Worm (Caenorhabditis elegans) whole organism, L3 larva: ENCODE results near the gene C18H7.4.
A peak's percentile ranks its signal among the peaks of the same experiment; 100 is the strongest.

Experiments
- R02D3.7 ChIP-seq: fragments of 150-350 bp; optimal IDR thresholded peaks from 2 replicates; lab custom pipeline; 2014; ENCODE audit warnings: missing biosample characterization, missing genetic modification characterization
- ama-1 ChIP-seq: fragments of 150-350 bp; optimal IDR thresholded peaks from 2 replicates; lab custom pipeline; 2018
- ceh-16 ChIP-seq: sonication (generic microtip); optimal IDR thresholded peaks from 2 replicates; lab custom pipeline; 2017; ENCODE audit warnings: missing biosample characterization, missing genetic modification characterization
- ceh-28 ChIP-seq: fragments of 150-350 bp; optimal IDR thresholded peaks from 2 replicates; lab custom pipeline; 2014; ENCODE audit warnings: missing biosample characterization, missing genetic modification reagents, missing genetic modification characterization
- ceh-82 ChIP-seq: fragments of 150-350 bp; optimal IDR thresholded peaks from 2 replicates; lab custom pipeline; 2014; ENCODE audit warnings: missing biosample characterization, missing genetic modification characterization
- ceh-9 ChIP-seq: sonication (generic microtip); optimal IDR thresholded peaks from 2 replicates; lab custom pipeline; 2018; ENCODE audit warnings: missing biosample characterization, missing genetic modification characterization
- daf-12 ChIP-seq: fragments of 150-350 bp; optimal IDR thresholded peaks from 2 replicates; lab custom pipeline; 2014; ENCODE audit warnings: missing biosample characterization, missing genetic modification reagents, missing genetic modification characterization
- egl-5 ChIP-seq: fragments of 150-350 bp; optimal IDR thresholded peaks from 2 replicates; lab custom pipeline; 2017; ENCODE audit warnings: missing biosample characterization, missing genetic modification reagents, missing genetic modification characterization, inconsistent platforms
- elt-1 ChIP-seq: fragments of 150-350 bp; optimal IDR thresholded peaks from 2 replicates; lab custom pipeline; 2014; ENCODE audit warnings: missing biosample characterization, missing genetic modification characterization
- elt-2 ChIP-seq: sonication (generic microtip); optimal IDR thresholded peaks from 2 replicates; lab custom pipeline; 2016; ENCODE audit warnings: missing genetic modification reagents, mild to moderate bottlenecking, missing genetic modification characterization, missing compliant biosample characterization
- elt-3 ChIP-seq, 3 experiments: fragments of 150-350 bp in 1 of 3; sonication (generic microtip) in 2 of 3; optimal IDR thresholded peaks; 2 replicates in 2 of 3; 4 replicates in 1 of 3; lab custom pipeline; 2014 to 2017; ENCODE audit warnings: missing biosample characterization in 3 of 3, missing genetic modification characterization in 3 of 3
- eor-1 ChIP-seq, 2 experiments: fragments of 150-350 bp; optimal IDR thresholded peaks; 2 replicates each; lab custom pipeline; 2014 to 2018; ENCODE audit warnings: missing biosample characterization in 2 of 2, missing genetic modification characterization in 2 of 2
- fkh-10 ChIP-seq: sonication (generic microtip); optimal IDR thresholded peaks from 2 replicates; lab custom pipeline; 2017; ENCODE audit warnings: missing biosample characterization, missing genetic modification reagents, missing genetic modification characterization
- fkh-2 ChIP-seq: fragments of 150-350 bp; optimal IDR thresholded peaks from 2 replicates; lab custom pipeline; 2014; ENCODE audit warnings: missing biosample characterization, missing genetic modification reagents, missing genetic modification characterization
- lin-15B ChIP-seq: fragments of 150-350 bp; optimal IDR thresholded peaks from 2 replicates; lab custom pipeline; 2014; ENCODE audit warnings: missing biosample characterization, missing genetic modification characterization
- lsy-12 ChIP-seq: sonication (generic microtip); optimal IDR thresholded peaks from 2 replicates; lab custom pipeline; 2016; ENCODE audit warnings: mild to moderate bottlenecking, missing genetic modification characterization, missing compliant biosample characterization
- mdl-1 ChIP-seq: fragments of 150-350 bp; optimal IDR thresholded peaks from 2 replicates; lab custom pipeline; 2014; ENCODE audit warnings: missing biosample characterization, missing genetic modification characterization
- mml-1 ChIP-seq: fragments of 150-350 bp; sonication (generic microtip); optimal IDR thresholded peaks from 3 replicates; lab custom pipeline; 2014; ENCODE audit warnings: missing biosample characterization, missing genetic modification characterization
- nfya-1 ChIP-seq: sonication (generic microtip); optimal IDR thresholded peaks from 2 replicates; lab custom pipeline; 2017; ENCODE audit warnings: missing genetic modification characterization, mild to moderate bottlenecking, missing compliant biosample characterization, antibody characterized with exemption, moderate library complexity; ENCODE audit not compliant: insufficient read depth
- nhr-11 ChIP-seq: fragments of 150-350 bp; optimal IDR thresholded peaks from 2 replicates; lab custom pipeline; 2014; ENCODE audit warnings: missing biosample characterization, missing genetic modification characterization
- nhr-12 ChIP-seq: fragments of 150-350 bp; optimal IDR thresholded peaks from 2 replicates; lab custom pipeline; 2014; ENCODE audit warnings: missing biosample characterization, missing genetic modification characterization
- nhr-23 ChIP-seq: fragments of 150-350 bp; optimal IDR thresholded peaks from 2 replicates; lab custom pipeline; 2014; ENCODE audit warnings: missing biosample characterization, missing genetic modification reagents, missing genetic modification characterization
- nhr-25 ChIP-seq: sonication (generic microtip); optimal IDR thresholded peaks from 2 replicates; lab custom pipeline; 2017; ENCODE audit warnings: missing biosample characterization, missing genetic modification characterization
- nhr-28 ChIP-seq: fragments of 150-350 bp; optimal IDR thresholded peaks from 2 replicates; lab custom pipeline; 2014; ENCODE audit warnings: missing biosample characterization, missing genetic modification characterization
- nhr-76 ChIP-seq: fragments of 150-350 bp; sonication (generic microtip); optimal IDR thresholded peaks from 5 replicates; lab custom pipeline; 2014; ENCODE audit warnings: missing biosample characterization, missing genetic modification characterization
- nhr-77 ChIP-seq: fragments of 150-350 bp; optimal IDR thresholded peaks from 2 replicates; lab custom pipeline; 2014; ENCODE audit warnings: missing biosample characterization, missing genetic modification characterization
- pha-4 ChIP-seq: fragments of 150-350 bp; optimal IDR thresholded peaks from 2 replicates; lab custom pipeline; 2014; ENCODE audit warnings: missing biosample characterization, missing genetic modification reagents, missing genetic modification characterization
- pqm-1 ChIP-seq: fragments of 150-350 bp; optimal IDR thresholded peaks from 2 replicates; lab custom pipeline; 2017; ENCODE audit warnings: missing biosample characterization, missing genetic modification characterization, inconsistent platforms
- sea-2 ChIP-seq: fragments of 150-350 bp; sonication (generic microtip); optimal IDR thresholded peaks from 4 replicates; lab custom pipeline; 2014; ENCODE audit warnings: missing biosample characterization, missing genetic modification reagents, missing genetic modification characterization
- unc-39 ChIP-seq: sonication (generic microtip); optimal IDR thresholded peaks from 4 replicates; lab custom pipeline; 2017; ENCODE audit warnings: missing biosample characterization, missing genetic modification characterization
- unc-62 ChIP-seq: fragments of 150-350 bp; sonication (generic microtip); optimal IDR thresholded peaks from 4 replicates; lab custom pipeline; 2014; ENCODE audit warnings: missing biosample characterization, missing genetic modification reagents, missing genetic modification characterization

Gene C18H7.4

DNA sequence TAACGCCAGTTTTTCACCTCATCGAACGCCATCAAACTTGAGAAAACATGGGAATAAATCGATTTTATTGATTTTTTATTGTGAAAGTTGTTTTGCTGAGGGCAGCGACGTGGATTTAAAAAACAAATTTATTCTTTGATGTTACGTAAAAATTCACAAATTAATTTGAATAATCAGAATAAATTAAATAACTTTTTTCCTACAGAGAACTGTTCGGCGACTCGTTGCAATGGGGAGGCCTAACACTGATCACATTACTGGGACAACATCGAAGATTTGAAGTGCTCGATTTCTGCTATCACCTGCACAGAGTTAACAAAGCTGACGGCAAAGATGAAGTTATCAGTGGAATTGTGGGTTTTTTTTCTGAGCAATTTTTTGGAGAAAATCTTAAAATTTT is 11.0 kb upstream of the C18H7.4 start, which contains the start of gene F56A11.6:
F56A11.6 (minus strand) TSS at position 101 of the 400 bp plus-strand sequence.
- TF ChIP-seq unc-39 (tag; lab: Kevin White, UChicago) (no peak), lin-15B (tag; lab: Kevin White, UChicago) (no peak), egl-5 (no peak), sea-2 (GFP tag; lab: Kevin White, UChicago) (no peak), nhr-11 (tag; lab: Kevin White, UChicago) (no peak), nhr-28 (tag; lab: Kevin White, UChicago) (no peak), nhr-12 (tag; lab: Kevin White, UChicago) (no peak), fkh-2 (tag; lab: Kevin White, UChicago) (no peak), elt-1 (tag; lab: Kevin White, UChicago) (no peak), nhr-25 (tag; lab: Kevin White, UChicago) (no peak), mml-1 (tag; lab: Kevin White, UChicago) (no peak), nhr-76 (no peak), R02D3.7 (tag; lab: Kevin White, UChicago) (no peak), nhr-77 (tag; lab: Kevin White, UChicago) (no peak), nhr-23 (tag; lab: Kevin White, UChicago) (no peak), elt-2 (tag; lab: Kevin White, UChicago) (no peak), lsy-12 (tag; lab: Kevin White, UChicago) (no peak), ceh-9 (no peak), ceh-82 (tag; lab: Kevin White, UChicago) (no peak)
- TF ChIP-seq, all 47 proteins: peak for 0

DNA sequence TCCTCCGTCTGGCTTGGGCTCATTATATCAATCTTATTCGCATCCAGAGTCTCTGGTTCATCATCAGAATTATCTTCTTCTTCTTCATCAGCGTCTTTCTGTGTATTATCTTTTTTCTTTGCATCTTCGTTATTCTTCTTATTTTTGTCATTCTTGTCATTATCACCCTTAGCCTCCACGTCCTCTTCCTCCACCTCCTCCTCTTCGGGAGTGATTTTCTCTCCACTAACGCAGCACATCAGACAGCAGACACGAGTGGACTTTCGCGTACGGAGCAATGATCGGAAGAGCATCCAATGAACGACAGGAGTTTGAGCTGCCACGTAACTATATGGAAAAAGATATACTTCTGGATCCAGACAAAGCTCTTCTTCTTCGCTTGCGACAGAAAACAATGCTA is 9.1 kb upstream of the C18H7.4 start:
- TF ChIP-seq mdl-1 (tag; lab: Kevin White, UChicago) (no peak), ceh-16 (tag; lab: Kevin White, UChicago) (no peak), nhr-23 (tag; lab: Kevin White, UChicago) (no peak), nhr-12 (tag; lab: Kevin White, UChicago) (no peak), daf-12 (tag; lab: Kevin White, UChicago) (no peak), unc-39 (tag; lab: Kevin White, UChicago) (no peak), R02D3.7 (tag; lab: Kevin White, UChicago) (no peak), nfya-1 (tag; lab: Kevin White, UChicago) (no peak), unc-62 (GFP tag; lab: Kevin White, UChicago) (no peak)

DNA sequence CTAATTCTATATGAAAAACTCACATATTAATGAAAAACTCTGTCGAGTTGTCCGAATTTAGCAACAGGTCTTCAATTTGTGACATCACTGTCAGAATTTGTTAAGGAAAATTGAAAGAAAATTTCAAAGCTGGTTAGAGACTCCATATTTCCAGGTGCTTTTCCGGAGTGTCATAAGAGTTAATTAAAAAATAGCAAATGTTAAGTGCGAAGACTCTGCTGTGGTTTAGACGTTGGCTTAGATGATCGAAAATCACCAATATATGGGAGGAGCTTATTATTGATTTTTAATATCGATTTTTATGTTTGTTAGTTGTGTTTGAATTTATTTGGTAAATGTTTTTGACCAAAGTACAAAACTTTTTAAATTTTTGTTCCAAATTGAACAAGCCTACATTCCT is 5.4 kb upstream of the C18H7.4 start, which contains the start of gene C18H7.12:
C18H7.12 (minus strand) TSS at position 101 of the 400 bp plus-strand sequence.
- no peak for TF ChIP-seq eor-1 (tag; optimal IDR thresholded peaks at IDR 0.05; lab: Kevin White, UChicago)
- TF ChIP-seq ceh-28 (tag; lab: Kevin White, UChicago), result peak; percentile 13
- TF ChIP-seq, all 47 proteins: peak for 1

DNA sequence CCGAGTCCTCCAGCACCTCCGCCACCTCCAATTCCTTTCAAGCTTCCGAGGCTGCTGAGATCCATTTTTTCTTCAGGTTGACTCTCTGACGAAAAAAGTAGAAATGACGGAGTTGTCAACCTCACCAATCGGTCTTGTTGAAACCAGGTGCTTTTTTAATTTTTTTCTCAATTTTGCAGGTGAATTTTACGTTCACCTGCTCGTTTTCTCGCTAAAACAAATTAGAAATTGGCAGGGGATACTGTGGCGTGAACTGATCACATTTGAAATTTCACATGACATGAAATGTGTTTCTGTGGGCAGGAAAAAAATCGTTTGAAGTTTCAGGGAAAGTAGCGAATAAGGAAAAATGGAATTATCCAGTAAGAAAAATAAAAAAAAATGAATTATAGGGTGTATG is 747 bp upstream of the C18H7.4 start, which contains the start of gene C18H7.6:
C18H7.6 (minus strand) TSS at position 104 of the 400 bp plus-strand sequence.
- TF ChIP-seq ceh-16 (tag; lab: Kevin White, UChicago) (no peak), sea-2 (GFP tag; lab: Kevin White, UChicago) (no peak), ama-1 (lab: Kevin White, UChicago) (no peak), pha-4 (tag; lab: Kevin White, UChicago) (no peak), elt-3 (tag; optimal IDR thresholded peaks at IDR 0.05; lab: Kevin White, UChicago) (no peak), fkh-2 (tag; lab: Kevin White, UChicago) (no peak)

ce11 chrIV:594840-595239 is 1.7 kb downstream of the C18H7.4 start:
- TF ChIP-seq lin-15B (tag; lab: Kevin White, UChicago), result no peak
- TF ChIP-seq, all 47 proteins: peak for 0

DNA sequence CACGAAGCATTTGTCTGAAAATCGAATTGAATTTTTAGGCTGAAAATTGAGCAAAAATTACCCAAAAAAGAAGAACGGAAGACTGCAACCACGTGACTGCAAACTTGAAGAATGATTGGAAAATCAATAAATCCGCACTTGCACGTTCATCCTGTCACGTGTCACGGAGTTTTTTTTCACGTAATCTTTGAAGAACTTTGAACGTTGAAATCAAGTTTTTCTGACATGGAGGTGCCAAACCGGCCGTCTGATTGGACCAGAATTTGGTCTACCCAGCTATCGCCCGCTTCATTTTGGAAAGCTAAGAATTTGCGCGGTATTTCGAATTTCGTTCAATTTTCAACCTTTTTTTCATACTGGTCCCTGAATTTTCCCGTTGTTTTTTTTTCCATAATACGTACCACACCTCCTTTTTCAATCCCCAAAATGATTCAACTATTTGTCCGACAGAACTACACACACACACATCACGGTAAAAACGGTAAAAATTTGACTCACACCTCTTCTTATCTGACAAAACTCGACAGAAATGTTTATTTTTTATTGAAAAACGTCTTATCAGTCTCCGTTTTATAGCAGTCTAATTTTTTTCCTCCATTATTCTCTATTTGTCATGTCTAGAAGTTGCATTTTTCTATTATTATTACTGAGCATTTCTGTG is 3.3 kb downstream of the C18H7.4 start, which contains the start of the genes C18H7.7 and C18H7.11:
C18H7.7 (minus strand) TSS at position 101 of the 661 bp plus-strand sequence.
C18H7.11 (plus strand) TSS at position 611 of the 661 bp plus-strand sequence.
- TF ChIP-seq fkh-10, result no peak
- peak; percentile 19 for TF ChIP-seq pqm-1 (tag; lab: Kevin White, UChicago)
- TF ChIP-seq elt-2 (tag; lab: Kevin White, UChicago), result no peak
